Fruit fly (Drosophila melanogaster) Kc167 (cell line): ENCODE results near the gene CG32369.

Experiments used
- Myc ChIP-seq: fragments of >200 bp; optimal IDR thresholded peaks from 2 replicates; lab custom pipeline; 2017; ENCODE audit warnings: missing external identifiers
- Sin3A ChIP-seq: fragments of >200 bp; optimal IDR thresholded peaks from 2 replicates; lab custom pipeline; 2018; ENCODE audit warnings: missing external identifiers
- h ChIP-seq: fragments of >200 bp; optimal IDR thresholded peaks from 3 replicates; lab custom pipeline; 2018; ENCODE audit warnings: missing external identifiers
- insv ChIP-seq: fragments of >200 bp; optimal IDR thresholded peaks from 3 replicates; lab custom pipeline; 2018; ENCODE audit warnings: missing external identifiers
- psq ChIP-seq: fragments of >200 bp; optimal IDR thresholded peaks from 2 replicates; lab custom pipeline; 2017; ENCODE audit warnings: missing external identifiers
- ttk ChIP-seq: sonication (Bioruptor generic); optimal IDR thresholded peaks from 2 replicates; lab custom pipeline; 2017; ENCODE audit warnings: missing external identifiers

DNA sequence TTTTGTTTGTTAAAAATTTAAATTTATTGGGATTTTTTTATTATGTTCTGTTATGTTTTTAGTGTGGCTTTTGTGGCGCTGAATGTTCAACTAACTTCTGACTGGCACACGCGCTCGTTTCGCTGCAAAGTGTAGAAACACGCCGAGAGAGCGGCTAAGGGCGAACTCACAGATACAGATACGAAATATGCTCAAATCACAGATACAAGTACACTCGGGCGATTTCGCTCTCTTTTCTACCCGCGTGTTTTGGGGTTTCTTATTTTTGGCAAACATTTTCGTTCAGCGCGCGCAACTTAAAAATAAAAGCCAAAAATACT, 45.8 kb upstream of the CG32369 start:
- TF ChIP-seq psq = no peak
- no peak for TF ChIP-seq h (lab: Kevin White, UChicago)
- no peak for TF ChIP-seq Sin3A (lab: Kevin White, UChicago)
- TF ChIP-seq insv = no peak
- TF ChIP-seq ttk (lab: Kevin White, UChicago) = no peak
- no peak for TF ChIP-seq Myc
